Fruit fly (Drosophila melanogaster): ENCODE results near the gene prc.

Gene prc

dm6 chr3L:11992960-11993359 is 27.0 kb upstream of the prc start, which contains the start of gene viaf (continued):
- TF ChIP-seq CG16813 (GFP tag; IDR thresholded peaks at IDR 0.05; ENCODE audit: partially characterized antibody) (peak; percentile 90), cas (GFP tag; IDR thresholded peaks at IDR 0.05) (peak; percentile 42; the same call in 1 of the 2 replicates), luna (GFP tag; optimal IDR thresholded peaks at IDR 0.05) (peak; percentile 2), CG34224 (GFP tag; IDR thresholded peaks at IDR 0.05; ENCODE audit: partially characterized antibody) (peak; percentile 87), so (GFP tag; IDR thresholded peaks at IDR 0.05) (no peak), Eip74EF (GFP tag; optimal IDR thresholded peaks at IDR 0.05) (no peak), chn (GFP tag; optimal IDR thresholded peaks at IDR 0.05) (peak; percentile 1), CG16779 (GFP tag; IDR thresholded peaks at IDR 0.05) (no peak), cato (GFP tag; optimal IDR thresholded peaks at IDR 0.05; ENCODE audit: borderline replicate concordance) (no peak), insv (GFP tag; optimal IDR thresholded peaks at IDR 0.05) (no peak), CG34422 (GFP tag; IDR thresholded peaks at IDR 0.05) (peak; percentile 52; the same call in 2 of the 3 replicates), sug (tag; optimal IDR thresholded peaks at IDR 0.05) (no peak), sd (tag; optimal IDR thresholded peaks at IDR 0.05) (no peak), shn (GFP tag; optimal IDR thresholded peaks at IDR 0.05) (no peak), vvl (GFP tag; IDR thresholded peaks at IDR 0.05) (peak; percentile 77), trem (tag; optimal IDR thresholded peaks at IDR 0.05) (peak; percentile 67), CG13123 (GFP tag; optimal IDR thresholded peaks at IDR 0.05) (no peak), Abd-B (GFP tag; optimal IDR thresholded peaks at IDR 0.05) (no peak), vnd (GFP tag; IDR thresholded peaks at IDR 0.05; ENCODE audit: partially characterized antibody) (peak; percentile 95), Dbx (GFP tag; IDR thresholded peaks at IDR 0.05) (0 out of 3 replicates have a peak, but pooled peaks have one; percentile 39), Kr (GFP tag; optimal IDR thresholded peaks at IDR 0.05) (no peak), CG8388 (GFP tag; optimal IDR thresholded peaks at IDR 0.05) (no peak), CG17359 (tag; optimal IDR thresholded peaks at IDR 0.05) (no peak), Scr (GFP tag; IDR thresholded peaks at IDR 0.05; ENCODE audit: partially characterized antibody) (peak; percentile 94), otp (GFP tag; IDR thresholded peaks at IDR 0.05) (no peak), CG3726 (GFP tag; IDR thresholded peaks at IDR 0.05) (no peak), Hand (GFP tag; optimal IDR thresholded peaks at IDR 0.05) (no peak), dm (GFP tag; optimal IDR thresholded peaks at IDR 0.05) (no peak), pita (GFP tag; optimal IDR thresholded peaks at IDR 0.05) (no peak), CG7357 (GFP tag; IDR thresholded peaks at IDR 0.05) (no peak), jing (GFP tag; optimal IDR thresholded peaks at IDR 0.05) (no peak), dmrt99B (tag; optimal IDR thresholded peaks at IDR 0.05) (no peak), CG12155 (GFP tag; optimal IDR thresholded peaks at IDR 0.05) (peak; percentile 37), ssp (GFP tag; IDR thresholded peaks at IDR 0.05) (no peak), CG7928 (GFP tag; optimal IDR thresholded peaks at IDR 0.05) (peak; percentile 95), fd3F (GFP tag; optimal IDR thresholded peaks at IDR 0.05) (peak; percentile 30), odd (GFP tag; optimal IDR thresholded peaks at IDR 0.05) (no peak), CG7556 (GFP tag; optimal IDR thresholded peaks at IDR 0.05) (no peak), bsh (GFP tag; optimal IDR thresholded peaks at IDR 0.05) (no peak), ara (GFP tag; IDR thresholded peaks at IDR 0.05) (no peak; the same call in 1 of the 2 replicates), hb (GFP tag; IDR thresholded peaks at IDR 0.05; ENCODE audit: partially characterized antibody) (peak; percentile 87), lbe (GFP tag; optimal IDR thresholded peaks at IDR 0.05) (peak; percentile 48), CG42726 (GFP tag; IDR thresholded peaks at IDR 0.05; ENCODE audit: partially characterized antibody) (peak; percentile 91), CG4360 (GFP tag; IDR thresholded peaks at IDR 0.05) (no peak), sens-2 (GFP tag; IDR thresholded peaks at IDR 0.05) (no peak), Xbp1 (GFP tag; optimal IDR thresholded peaks at IDR 0.05) (peak; percentile 78), CG14965 (GFP tag; optimal IDR thresholded peaks at IDR 0.05; ENCODE audit: borderline replicate concordance) (no peak), ase (GFP tag; IDR thresholded peaks at IDR 0.05) (no peak; the same call in 2 of the 3 replicates), eyg (GFP tag; optimal IDR thresholded peaks at IDR 0.05) (no peak), amos (GFP tag; IDR thresholded peaks at IDR 0.05; ENCODE audit: partially characterized antibody) (peak; percentile 96)

Measured in whole organism, embryonic.